Worm (Caenorhabditis elegans) whole organism, young adult: Measurements from ENCODE around the gene T23B12.6.

ENCODE experiments used
- C06A6.2 ChIP-seq: fragments of 200-800 bp; sonication (Bioruptor generic); conservative IDR thresholded peaks from 2 replicates; pipeline ENCODE4 v1.3.6; 2022; ENCODE audit warnings: missing genetic modification characterization, missing compliant biosample characterization
- akir-1 ChIP-seq: fragments of 200-800 bp; sonication (Bioruptor generic); optimal IDR thresholded peaks from 2 replicates; lab custom pipeline; 2018; ENCODE audit warnings: mild to moderate bottlenecking, missing genetic modification characterization, moderate library complexity, missing compliant biosample characterization
- madf-10 ChIP-seq: sonication (generic microtip); optimal IDR thresholded peaks from 2 replicates; lab custom pipeline; 2016; ENCODE audit warnings: mild to moderate bottlenecking, missing genetic modification characterization, missing compliant biosample characterization
- rec-8 ChIP-seq, 2 experiments: sonication (generic microtip); optimal IDR thresholded peaks; 2 replicates each; lab custom pipeline; 2016; ENCODE audit warnings: mild to moderate bottlenecking in 2 of 2, missing genetic modification characterization in 2 of 2, missing genetic modification reagents in 2 of 2, missing genotype in 2 of 2, missing biosample characterization in 1 of 2, missing compliant biosample characterization in 1 of 2, moderate library complexity in 1 of 2
- unc-130 ChIP-seq: sonication (generic microtip); optimal IDR thresholded peaks from 2 replicates; lab custom pipeline; 2016; ENCODE audit warnings: missing genetic modification reagents, missing genetic modification characterization, missing compliant biosample characterization
- ztf-22 ChIP-seq: fragments of 200-800 bp; sonication (Bioruptor generic); optimal IDR thresholded peaks from 2 replicates; lab custom pipeline; 2018; ENCODE audit warnings: mild to moderate bottlenecking, missing genetic modification characterization, moderate library complexity, missing compliant biosample characterization

DNA sequence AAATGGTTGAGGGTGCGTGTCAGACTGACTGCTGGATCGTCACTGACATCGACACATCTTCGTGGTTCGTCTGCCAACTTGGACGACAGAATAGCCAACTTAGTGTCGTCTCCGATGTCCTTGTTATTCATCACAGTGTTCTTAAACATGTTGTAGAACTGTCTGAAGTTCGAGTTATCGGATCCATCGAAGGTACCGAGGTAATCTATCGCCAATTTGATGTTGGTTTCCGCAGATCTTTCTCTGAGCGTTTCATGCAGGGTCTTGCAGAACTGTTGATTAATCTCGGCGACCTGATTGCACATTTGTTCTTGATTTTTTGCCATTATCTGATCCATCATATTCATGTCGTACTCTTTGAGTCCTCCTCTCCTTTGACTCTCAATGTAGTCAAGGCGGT is 21.1 kb upstream of the T23B12.6 start:
- TF ChIP-seq rec-8 (tag; optimal IDR thresholded peaks at IDR 0.05; lab: Kevin White, UChicago) (no peak), ztf-22 (GFP tag; lab: Kevin White, UChicago) (no peak), akir-1 (GFP tag; lab: Kevin White, UChicago) (no peak), unc-130 (no peak), madf-10 (no peak), C06A6.2 (GFP tag; lab: Robert Waterston, UW) (no peak)
